Worm (Caenorhabditis elegans): Measurements from ENCODE around the gene F02C12.1.
A peak's percentile ranks its signal among the peaks of the same experiment; 100 is the strongest.

The F02C12.1 gene

ce11 chrX:13359800-13360199, 42.1 kb upstream of the F02C12.1 start (continued):
- no peak for TF ChIP-seq zip-2 (tag; optimal IDR thresholded peaks at IDR 0.05)
- TF ChIP-seq Y48G9A.11 (GFP tag; IDR thresholded peaks at IDR 0.05) = no peak
- no peak for TF ChIP-seq ceh-44 (GFP tag; IDR thresholded peaks at IDR 0.05)
- no peak for TF ChIP-seq pqm-1 (tag; optimal IDR thresholded peaks at IDR 0.05)
- no peak for TF ChIP-seq tag-97 (GFP tag; IDR thresholded peaks at IDR 0.05)
- no peak for TF ChIP-seq daf-19 (GFP tag; conservative IDR thresholded peaks at IDR 0.05)
- no peak for TF ChIP-seq lim-7 (GFP tag; IDR thresholded peaks at IDR 0.05)
- TF ChIP-seq ceh-20 (GFP tag; IDR thresholded peaks at IDR 0.05) = no peak
- no peak for TF ChIP-seq zip-11 (GFP tag; IDR thresholded peaks at IDR 0.05)
- peak; percentile 93 for TF ChIP-seq mxl-2 (GFP tag; conservative IDR thresholded peaks at IDR 0.05)
- peak; percentile 79 for TF ChIP-seq mxl-3 (GFP tag; optimal IDR thresholded peaks at IDR 0.05)
- TF ChIP-seq ctbp-1 (GFP tag; IDR thresholded peaks at IDR 0.05) = no peak
- TF ChIP-seq attf-4 (tag; optimal IDR thresholded peaks at IDR 0.05) = no peak
- no peak for TF ChIP-seq nhr-6 (tag; optimal IDR thresholded peaks at IDR 0.05)
- no peak for TF ChIP-seq T20F7.1 (GFP tag; optimal IDR thresholded peaks at IDR 0.05)
- no peak for TF ChIP-seq lir-3 (tag; optimal IDR thresholded peaks at IDR 0.05)
- no peak for TF ChIP-seq nhr-42 (GFP tag; IDR thresholded peaks at IDR 0.05)
- no peak for TF ChIP-seq dmd-9 (GFP tag; IDR thresholded peaks at IDR 0.05)
- TF ChIP-seq aha-1 (tag) = peak; percentile 99
- no peak for TF ChIP-seq nhr-41 (GFP tag; IDR thresholded peaks at IDR 0.05)
- TF ChIP-seq nhr-25 (tag; optimal IDR thresholded peaks at IDR 0.05; ENCODE audit: borderline replicate concordance, insufficient read depth) = no peak
- TF ChIP-seq F26F4.8 (GFP tag; conservative IDR thresholded peaks at IDR 0.05) = no peak
- no peak for TF ChIP-seq ZK546.5 (tag; optimal IDR thresholded peaks at IDR 0.05)
- peak in 1 of 2 experiments; percentile 27 for TF ChIP-seq lsy-2 (tag; optimal IDR thresholded peaks at IDR 0.05)
- TF ChIP-seq daf-8 (GFP tag; IDR thresholded peaks at IDR 0.05) = no peak
- no peak for TF ChIP-seq daf-12 (tag; optimal IDR thresholded peaks at IDR 0.05)

ce11 chrX:13360632-13361031, 41.3 kb upstream of the F02C12.1 start:
- TF ChIP-seq R02D3.7 (tag; optimal IDR thresholded peaks at IDR 0.05) = no peak
- no peak for TF ChIP-seq ces-1 (GFP tag; optimal IDR thresholded peaks at IDR 0.05)
- peak; percentile 85 for TF ChIP-seq nhr-48 (tag; optimal IDR thresholded peaks at IDR 0.05)
- peak; percentile 80 for TF ChIP-seq mxl-3 (GFP tag; optimal IDR thresholded peaks at IDR 0.05)
- TF ChIP-seq dmd-6 (GFP tag; IDR thresholded peaks at IDR 0.05) = peak; percentile 97
- peak; percentile 46 for TF ChIP-seq nhr-102 (tag; optimal IDR thresholded peaks at IDR 0.05)
- no peak for TF ChIP-seq madf-9 (GFP tag; conservative IDR thresholded peaks at IDR 0.05)
- peak; percentile 65 for TF ChIP-seq php-3 (GFP tag; IDR thresholded peaks at IDR 0.05)
- TF ChIP-seq zfp-2 (tag; optimal IDR thresholded peaks at IDR 0.05) = no peak
- TF ChIP-seq nhr-6 (tag; optimal IDR thresholded peaks at IDR 0.05) = no peak
- TF ChIP-seq hlh-11 (tag; optimal IDR thresholded peaks at IDR 0.05) = peak; percentile 83
- TF ChIP-seq lsy-2 (tag; optimal IDR thresholded peaks at IDR 0.05) = peak in 1 of 2 experiments; percentile 30
- TF ChIP-seq T20F7.1 (GFP tag; optimal IDR thresholded peaks at IDR 0.05) = peak; percentile 47
- TF ChIP-seq F26F4.8 (GFP tag; conservative IDR thresholded peaks at IDR 0.05) = no peak
- TF ChIP-seq nhr-25 (tag; optimal IDR thresholded peaks at IDR 0.05; ENCODE audit: borderline replicate concordance, insufficient read depth) = no peak
- no peak for TF ChIP-seq D1046.2 (GFP tag; IDR thresholded peaks at IDR 0.05)
- no peak for TF ChIP-seq dmd-8 (GFP tag; IDR thresholded peaks at IDR 0.05)
- no peak for TF ChIP-seq set-16 (GFP tag; IDR thresholded peaks at IDR 0.05)
- TF ChIP-seq mdl-1 (tag; optimal IDR thresholded peaks at IDR 0.05) = peak in 1 of 2 experiments; percentile 40
- TF ChIP-seq pqm-1 (tag; optimal IDR thresholded peaks at IDR 0.05) = peak; percentile 55
- TF ChIP-seq unc-62 (GFP tag; optimal IDR thresholded peaks at IDR 0.05 in 1 of 2) = peak in 1 of 2 experiments; percentile 89
- TF ChIP-seq unc-62 (tag; optimal IDR thresholded peaks at IDR 0.05) = no peak
- TF ChIP-seq mxl-2 (GFP tag; conservative IDR thresholded peaks at IDR 0.05) = 0 out of 2 replicates have a peak, but pooled peaks have one; percentile 10
- TF ChIP-seq ceh-28 (tag; optimal IDR thresholded peaks at IDR 0.05) = no peak
- peak; percentile 11 for TF ChIP-seq nhr-77 (tag; optimal IDR thresholded peaks at IDR 0.05)
- TF ChIP-seq ceh-62 (tag; optimal IDR thresholded peaks at IDR 0.05) = no peak
- no peak for TF ChIP-seq pha-4 (GFP tag; IDR thresholded peaks at IDR 0.05)
- no peak for TF ChIP-seq pha-4 (tag; optimal IDR thresholded peaks at IDR 0.05)
- TF ChIP-seq F10B5.3 (tag; optimal IDR thresholded peaks at IDR 0.05) = no peak
- TF ChIP-seq mes-2 (tag; optimal IDR thresholded peaks at IDR 0.05; ENCODE audit: poor library complexity, severe bottlenecking) = peak; percentile 4
- no peak for TF ChIP-seq vab-7 (GFP tag; IDR thresholded peaks at IDR 0.05)
- TF ChIP-seq tra-1 (GFP tag; IDR thresholded peaks at IDR 0.05) = peak; percentile 38; the same call in 1 of the 2 replicates
- TF ChIP-seq lin-1 (GFP tag; IDR thresholded peaks at IDR 0.05) = no peak
